Fruit fly (Drosophila melanogaster) whole organism: ENCODE data around the gene Ets21C.

Experiments
- CG8478 ChIP-seq: fragments of >200 bp; optimal IDR thresholded peaks from 2 replicates; lab custom pipeline; 2018; ENCODE audit warnings: inconsistent platforms
- Dll ChIP-seq: fragments of >200 bp; optimal IDR thresholded peaks from 2 replicates; lab custom pipeline; 2017

dm6 chr2L:520331-521000 lies 32.3 kb downstream of the Ets21C start:
- TF ChIP-seq Dll (lab: Kevin White, UChicago): no peak
- no peak for TF ChIP-seq CG8478
